Fruit fly (Drosophila melanogaster) whole organism, embryonic: ENCODE measurements around the gene CG4313.

Experiments used
- Ada2b ChIP-seq: fragments of 200-800 bp; sonication (Bioruptor generic); IDR thresholded peaks from 2 replicates; pipeline ENCODE4 v1.3.6; 2022; ENCODE audit warnings: missing biosample characterization, missing genetic modification characterization
- BtbVII ChIP-seq: fragments of 200-800 bp; sonication (Bioruptor generic); optimal IDR thresholded peaks from 3 replicates; lab custom pipeline; 2017; ENCODE audit warnings: missing biosample characterization, mild to moderate bottlenecking, missing genetic modification characterization
- CG11247 ChIP-seq: fragments of 200-800 bp; sonication (Bioruptor generic); IDR thresholded peaks from 2 replicates; pipeline ENCODE4 v1.3.6; 2022; ENCODE audit warnings: missing biosample characterization, missing genetic modification characterization
- CG11504 ChIP-seq: fragments of 200-800 bp; sonication (Bioruptor generic); optimal IDR thresholded peaks from 3 replicates; lab custom pipeline; 2019; ENCODE audit warnings: missing biosample characterization, mild to moderate bottlenecking, missing genetic modification characterization, moderate library complexity
- CG14441 ChIP-seq: fragments of 200-800 bp; sonication (Bioruptor generic); IDR thresholded peaks from 2 replicates; pipeline ENCODE4 v1.3.6; 2022; ENCODE audit warnings: missing biosample characterization, missing genetic modification characterization
- CG1529 ChIP-seq: fragments of 200-800 bp; sonication (Bioruptor generic); optimal IDR thresholded peaks from 3 replicates; lab custom pipeline; 2018; ENCODE audit warnings: missing biosample characterization, missing genetic modification characterization
- CG1832 ChIP-seq: fragments of 200-800 bp; sonication (Bioruptor generic); optimal IDR thresholded peaks from 2 replicates; lab custom pipeline; 2017; ENCODE audit warnings: missing biosample characterization, mild to moderate bottlenecking, missing genetic modification characterization, inconsistent platforms
- CG18599 ChIP-seq: fragments of 200-800 bp; sonication (Bioruptor generic); optimal IDR thresholded peaks from 3 replicates; lab custom pipeline; 2017; ENCODE audit warnings: missing biosample characterization, missing genetic modification characterization, mild to moderate bottlenecking, moderate library complexity, missing genetic modification reagents
- CG2120 ChIP-seq: fragments of 200-800 bp; sonication (Bioruptor generic); optimal IDR thresholded peaks from 3 replicates; lab custom pipeline; 2016; ENCODE audit warnings: missing biosample characterization, missing genetic modification characterization
- CG30431 ChIP-seq: fragments of 200-800 bp; sonication (Bioruptor generic); optimal IDR thresholded peaks from 2 replicates; lab custom pipeline; 2017; ENCODE audit warnings: missing biosample characterization, missing genetic modification characterization
- CG3065 ChIP-seq: fragments of 200-800 bp; sonication (Bioruptor generic); optimal IDR thresholded peaks from 2 replicates; lab custom pipeline; 2016; ENCODE audit warnings: missing biosample characterization, missing genetic modification characterization
- CG31388 ChIP-seq: fragments of 200-800 bp; sonication (Bioruptor generic); optimal IDR thresholded peaks from 2 replicates; lab custom pipeline; 2016; ENCODE audit warnings: missing biosample characterization, missing genetic modification characterization
- CG4328 ChIP-seq: fragments of 200-800 bp; sonication (Bioruptor generic); optimal IDR thresholded peaks from 3 replicates; lab custom pipeline; 2017; ENCODE audit warnings: missing biosample characterization, missing genetic modification reagents, missing genetic modification characterization
- CG6272 ChIP-seq: fragments of 200-800 bp; sonication (Bioruptor generic); IDR thresholded peaks from 2 replicates; pipeline ENCODE4 v1.3.6; 2022; ENCODE audit warnings: missing biosample characterization, missing genetic modification characterization
- CG7271 ChIP-seq: fragments of 200-800 bp; sonication (Bioruptor generic); optimal IDR thresholded peaks from 2 replicates; lab custom pipeline; 2018; ENCODE audit warnings: missing biosample characterization, mild to moderate bottlenecking, missing genetic modification characterization, moderate library complexity
- CG8388 ChIP-seq: fragments of 200-800 bp; sonication (Bioruptor generic); optimal IDR thresholded peaks from 2 replicates; lab custom pipeline; 2019; ENCODE audit warnings: missing biosample characterization, mild to moderate bottlenecking, missing genetic modification characterization, moderate library complexity
- CoRest ChIP-seq: fragments of 200-800 bp; sonication (Bioruptor generic); optimal IDR thresholded peaks from 3 replicates; lab custom pipeline; 2018; ENCODE audit warnings: missing biosample characterization, mild to moderate bottlenecking, missing genetic modification characterization, moderate library complexity
- D19A ChIP-seq: fragments of 200-800 bp; optimal IDR thresholded peaks from 3 replicates; lab custom pipeline; 2019; ENCODE audit warnings: missing biosample characterization, mild to moderate bottlenecking, missing genetic modification characterization, moderate library complexity
- Deaf1 ChIP-seq: fragments of 200-800 bp; optimal IDR thresholded peaks from 3 replicates; lab custom pipeline; 2019; ENCODE audit warnings: missing biosample characterization, mild to moderate bottlenecking, missing genetic modification characterization, moderate library complexity
- Drgx ChIP-seq: fragments of 200-800 bp; sonication (Bioruptor generic); IDR thresholded peaks from 2 replicates; pipeline ENCODE4 v1.3.6; 2022; ENCODE audit warnings: missing biosample characterization, missing genetic modification characterization
- E2f1 ChIP-seq: fragments of 200-800 bp; sonication (Bioruptor generic); IDR thresholded peaks from 2 replicates; pipeline ENCODE4 v1.3.6; 2022; ENCODE audit warnings: missing biosample characterization, missing genetic modification characterization
- Ets65A ChIP-seq: fragments of 200-800 bp; sonication (Bioruptor generic); peaks from one replicate; lab custom pipeline; 2016; ENCODE audit warnings: missing biosample characterization, missing genetic modification characterization
- H2.0 ChIP-seq: fragments of 200-800 bp; sonication (Bioruptor generic); IDR thresholded peaks from 2 replicates; pipeline ENCODE4 v1.3.6; 2022; ENCODE audit warnings: missing biosample characterization, missing genetic modification characterization
- Hmx ChIP-seq: fragments of 200-800 bp; sonication (Bioruptor generic); optimal IDR thresholded peaks from 2 replicates; lab custom pipeline; 2016; ENCODE audit warnings: missing biosample characterization, missing genetic modification characterization
- Med ChIP-seq: fragments of 200-800 bp; sonication (Bioruptor generic); peaks from one replicate; lab custom pipeline; 2016; ENCODE audit warnings: missing biosample characterization, missing genetic modification characterization, mild to moderate bottlenecking, inconsistent platforms, moderate library complexity
- Nf-YA ChIP-seq: fragments of 200-800 bp; sonication (Bioruptor generic); IDR thresholded peaks from 2 replicates; pipeline ENCODE4 v1.3.6; 2022; ENCODE audit warnings: missing biosample characterization, missing genetic modification characterization
- Nf-YC ChIP-seq: fragments of 200-800 bp; optimal IDR thresholded peaks from 3 replicates; lab custom pipeline; 2019; ENCODE audit warnings: missing biosample characterization, mild to moderate bottlenecking, missing genetic modification characterization, moderate library complexity
- NfI ChIP-seq: fragments of 200-800 bp; sonication (Bioruptor generic); optimal IDR thresholded peaks from 3 replicates; lab custom pipeline; 2018; ENCODE audit warnings: missing biosample characterization, mild to moderate bottlenecking, missing genetic modification characterization, moderate library complexity
- Ptx1 ChIP-seq: fragments of 200-800 bp; sonication (Bioruptor generic); IDR thresholded peaks from 2 replicates; pipeline ENCODE4 v1.3.6; 2022; ENCODE audit warnings: missing biosample characterization, missing genetic modification characterization
- Rfx ChIP-seq: fragments of 200-800 bp; sonication (Bioruptor generic); IDR thresholded peaks from 2 replicates; pipeline ENCODE4 v1.3.6; 2022; ENCODE audit warnings: missing biosample characterization, missing genetic modification characterization
- Rx ChIP-seq: fragments of 200-800 bp; sonication (Bioruptor generic); IDR thresholded peaks from 2 replicates; pipeline ENCODE4 v1.3.6; 2022; ENCODE audit warnings: missing biosample characterization, missing genetic modification characterization
- Sox100B ChIP-seq: fragments of 200-800 bp; sonication (Bioruptor generic); optimal IDR thresholded peaks from 3 replicates; lab custom pipeline; 2018; ENCODE audit warnings: missing biosample characterization, mild to moderate bottlenecking, missing genetic modification characterization
- bcd ChIP-seq: fragments of 200-800 bp; sonication (Bioruptor generic); optimal IDR thresholded peaks from 2 replicates; lab custom pipeline; 2017; ENCODE audit warnings: missing biosample characterization, mild to moderate bottlenecking, missing genetic modification characterization
- cato ChIP-seq: fragments of 200-800 bp; sonication (Bioruptor generic); optimal IDR thresholded peaks from 2 replicates; lab custom pipeline; 2016; ENCODE audit warnings: missing biosample characterization, missing genetic modification characterization, borderline replicate concordance
- dysf ChIP-seq: fragments of 200-800 bp; sonication (Bioruptor generic); IDR thresholded peaks from 3 replicates; pipeline ENCODE4 v1.3.6; 2022; ENCODE audit warnings: missing biosample characterization, missing genetic modification characterization
- en ChIP-seq: fragments of 200-800 bp; sonication (Bioruptor generic); optimal IDR thresholded peaks from 2 replicates; lab custom pipeline; 2016; ENCODE audit warnings: missing biosample characterization, missing genetic modification characterization
- fru ChIP-seq: fragments of >200 bp; optimal IDR thresholded peaks from 2 replicates; lab custom pipeline; 2017
- ftz-f1 ChIP-seq: fragments of 200-800 bp; sonication (Bioruptor generic); optimal IDR thresholded peaks from 2 replicates; lab custom pipeline; 2016; ENCODE audit warnings: missing biosample characterization, missing genetic modification characterization
- lab ChIP-seq: fragments of 200-800 bp; sonication (Bioruptor generic); optimal IDR thresholded peaks from 3 replicates; lab custom pipeline; 2017; ENCODE audit warnings: missing biosample characterization, missing genetic modification characterization, mild to moderate bottlenecking, moderate library complexity, missing genetic modification reagents
- mam ChIP-seq: fragments of 200-800 bp; sonication (Bioruptor generic); optimal IDR thresholded peaks from 3 replicates; lab custom pipeline; 2016; ENCODE audit warnings: missing biosample characterization, missing genetic modification characterization
- oc ChIP-seq: fragments of 200-800 bp; sonication (Bioruptor generic); optimal IDR thresholded peaks from 2 replicates; lab custom pipeline; 2018; ENCODE audit warnings: missing biosample characterization, mild to moderate bottlenecking, missing genetic modification characterization, moderate library complexity
- pan ChIP-seq, 4 experiments: fragments of >200 bp in 3 of 4; fragments of 200-800 bp in 1 of 4; sonication (Bioruptor generic) in 1 of 4; optimal IDR thresholded peaks in 3 of 4; IDR thresholded peaks in 1 of 4; 2 replicates each; pipeline versions ENCODE4 v1.3.6 to Lab custom; 2017 to 2022; ENCODE audit warnings: missing biosample characterization in 2 of 4, missing genetic modification characterization in 2 of 4, mixed read lengths in 1 of 4
- row ChIP-seq: fragments of 200-800 bp; sonication (Bioruptor generic); IDR thresholded peaks from 3 replicates; pipeline ENCODE4 v1.3.6; 2022; ENCODE audit warnings: missing biosample characterization, missing genetic modification characterization
- sd ChIP-seq: fragments of 200-800 bp; sonication (Bioruptor generic); optimal IDR thresholded peaks from 3 replicates; lab custom pipeline; 2018; ENCODE audit warnings: missing biosample characterization, mild to moderate bottlenecking, missing genetic modification characterization, moderate library complexity
- sens ChIP-seq: fragments of 200-800 bp; sonication (Bioruptor generic); peaks from one replicate; lab custom pipeline; 2016; ENCODE audit warnings: missing biosample characterization, missing genetic modification characterization
- slbo ChIP-seq: fragments of 200-800 bp; sonication (Bioruptor generic); IDR thresholded peaks from 2 replicates; pipeline ENCODE4 v1.3.6; 2022; ENCODE audit warnings: missing biosample characterization, missing genetic modification characterization
- ssp ChIP-seq: fragments of 200-800 bp; sonication (Bioruptor generic); IDR thresholded peaks from 2 replicates; pipeline ENCODE4 v1.3.6; 2022; ENCODE audit warnings: missing biosample characterization, missing genetic modification characterization
- sug ChIP-seq: fragments of 200-800 bp; optimal IDR thresholded peaks from 2 replicates; lab custom pipeline; 2019; ENCODE audit warnings: missing biosample characterization, mild to moderate bottlenecking, missing genetic modification characterization, moderate library complexity
- tgo ChIP-seq: fragments of 200-800 bp; sonication (Bioruptor generic); IDR thresholded peaks from 3 replicates; pipeline ENCODE4 v1.3.6; 2022; ENCODE audit warnings: missing biosample characterization, missing genetic modification characterization

The CG4313 gene

dm6 chrX:2087501-2087900 is 45.8 kb downstream of the CG4313 start (continued):
- TF ChIP-seq en (GFP tag; lab: Kevin White, UChicago) (no peak), Rx (GFP tag; lab: Robert Waterston, UW) (peak; percentile 58), CG6272 (GFP tag; lab: Robert Waterston, UW) (no peak), CG3065 (GFP tag; lab: Kevin White, UChicago) (no peak), fru (lab: Kevin White, UChicago) (no peak), cato (GFP tag; lab: Kevin White, UChicago) (no peak), bcd (peak; percentile 29), Hmx (GFP tag; lab: Kevin White, UChicago) (no peak), H2.0 (GFP tag; lab: Robert Waterston, UW) (peak; percentile 76), CG31388 (no peak)

- TF ChIP-seq Rfx (GFP tag; lab: Robert Waterston, UW) (peak; percentile 40; the same call in 1 of the 2 replicates), CG2120 (GFP tag; lab: Kevin White, UChicago) (peak; percentile 21), tgo (GFP tag; lab: Robert Waterston, UW) (peak; percentile 30; the same call in 1 of the 3 replicates), Ets65A (GFP tag; lab: Kevin White, UChicago) (peak; percentile 78), dysf (GFP tag; lab: Robert Waterston, UW) (0 out of 3 replicates have a peak, but pooled peaks have one; percentile 10), D19A (tag; lab: Kevin White, UChicago) (peak; percentile 59), Med (GFP tag; lab: Kevin White, UChicago) (peak; percentile 78), lab (GFP tag; lab: Kevin White, UChicago) (peak; percentile 40), NfI (GFP tag; lab: Kevin White, UChicago) (no peak), pan (optimal IDR thresholded peaks at IDR 0.05; lab: Kevin White, UChicago) (no peak), pan (GFP tag; optimal IDR thresholded peaks at IDR 0.05 in 1 of 2, IDR thresholded peaks at IDR 0.05 in 1 of 2) (peak in 1 of 2 experiments; percentile 6), CG14441 (GFP tag; lab: Robert Waterston, UW) (0 out of 2 replicates have a peak, but pooled peaks have one; percentile 19), sens (GFP tag; lab: Kevin White, UChicago) (peak; percentile 8), Ada2b (GFP tag; lab: Robert Waterston, UW) (0 out of 2 replicates have a peak, but pooled peaks have one; percentile 5), CG18599 (GFP tag; lab: Kevin White, UChicago) (peak; percentile 26), CG11247 (0 out of 2 replicates have a peak, but pooled peaks have one; percentile 28), slbo (GFP tag; lab: Robert Waterston, UW) (peak; percentile 6; the same call in 1 of the 2 replicates), CG4328 (GFP tag; lab: Kevin White, UChicago) (no peak), Ptx1 (peak; percentile 36; the same call in 1 of the 2 replicates), row (GFP tag; lab: Robert Waterston, UW) (0 out of 3 replicates have a peak, but pooled peaks have one; percentile 12), ftz-f1 (GFP tag; lab: Kevin White, UChicago) (peak; percentile 26), Drgx (GFP tag; lab: Robert Waterston, UW) (peak; percentile 37; the same call in 1 of the 2 replicates), CoRest (tag; lab: Kevin White, UChicago) (no peak), mam (GFP tag; lab: Kevin White, UChicago) (no peak), BtbVII (GFP tag; lab: Kevin White, UChicago) (no peak)
Observed at dm6 chrX:2088798-2089197, 47.1 kb downstream of the CG4313 start.

dm6 chrX:2089812-2090211 is 48.1 kb downstream of the CG4313 start:
- peak; percentile 13 for TF ChIP-seq CG8388 (GFP tag; lab: Kevin White, UChicago)
- TF ChIP-seq E2f1 (GFP tag; lab: Robert Waterston, UW): no peak
- TF ChIP-seq CG7271: no peak
- TF ChIP-seq ssp (GFP tag; lab: Robert Waterston, UW): no peak
- TF ChIP-seq oc (tag; lab: Kevin White, UChicago): no peak
- peak; percentile 71 for TF ChIP-seq Med (GFP tag; lab: Kevin White, UChicago)
- TF ChIP-seq Sox100B (GFP tag; lab: Kevin White, UChicago): no peak
- no peak for TF ChIP-seq CG30431 (GFP tag; lab: Kevin White, UChicago)
- peak; percentile 75 for TF ChIP-seq sd
- no peak for TF ChIP-seq CG11504 (tag; lab: Kevin White, UChicago)
- no peak for TF ChIP-seq Nf-YC
- no peak for TF ChIP-seq Nf-YA (GFP tag; lab: Robert Waterston, UW)
- no peak for TF ChIP-seq CG1832 (GFP tag; lab: Kevin White, UChicago)
- no peak for TF ChIP-seq row (GFP tag; lab: Robert Waterston, UW)
- peak; percentile 14 for TF ChIP-seq sug (tag; lab: Kevin White, UChicago)
- TF ChIP-seq CG1529 (GFP tag; lab: Kevin White, UChicago): no peak
- peak; percentile 3 for TF ChIP-seq Deaf1
